Worm (Caenorhabditis elegans) whole organism, mixed stage, embryonic: Measurements from ENCODE around the gene T05H4.15.

ENCODE experiments used
- mab-5 ChIP-seq: fragments of 150-350 bp; optimal IDR thresholded peaks from 2 replicates; lab custom pipeline; 2014; ENCODE audit warnings: missing biosample characterization, missing genetic modification characterization
- nhr-237 ChIP-seq: fragments of 150-350 bp; optimal IDR thresholded peaks from 2 replicates; lab custom pipeline; 2014; ENCODE audit warnings: missing biosample characterization, missing genetic modification characterization
- pha-4 ChIP-seq: fragments of 150-350 bp; optimal IDR thresholded peaks from 2 replicates; lab custom pipeline; 2018; ENCODE audit warnings: missing biosample characterization, missing genetic modification reagents, missing genetic modification characterization
- snpc-4 ChIP-seq: fragments of 150-350 bp; optimal IDR thresholded peaks from 2 replicates; lab custom pipeline; 2014; ENCODE audit warnings: missing biosample characterization, missing genetic modification characterization
- sptf-1 ChIP-seq: sonication (generic microtip); optimal IDR thresholded peaks from 2 replicates; lab custom pipeline; 2017; ENCODE audit warnings: mild to moderate bottlenecking, missing genetic modification characterization, moderate library complexity, missing compliant biosample characterization
- unc-62 ChIP-seq: fragments of 150-350 bp; optimal IDR thresholded peaks from 2 replicates; lab custom pipeline; 2014; ENCODE audit warnings: missing biosample characterization, missing genetic modification reagents, missing genetic modification characterization

ce11 chrV:6411161-6411560 is 30.4 kb downstream of the T05H4.15 start:
- TF ChIP-seq nhr-237 (tag; lab: Kevin White, UChicago) (no peak), sptf-1 (tag; lab: Kevin White, UChicago) (no peak), pha-4 (tag; lab: Kevin White, UChicago) (no peak), unc-62 (no peak), mab-5 (tag; lab: Kevin White, UChicago) (no peak), snpc-4 (tag; lab: Kevin White, UChicago) (no peak)
